Fruit fly (Drosophila melanogaster) Kc167 (cell line): ENCODE data around the gene Arpc2.

Experiments used
- Myc ChIP-seq: fragments of >200 bp; optimal IDR thresholded peaks from 2 replicates; lab custom pipeline; 2017; ENCODE audit warnings: missing external identifiers
- Sin3A ChIP-seq: fragments of >200 bp; optimal IDR thresholded peaks from 2 replicates; lab custom pipeline; 2018; ENCODE audit warnings: missing external identifiers
- h ChIP-seq: fragments of >200 bp; optimal IDR thresholded peaks from 3 replicates; lab custom pipeline; 2018; ENCODE audit warnings: missing external identifiers
- psq ChIP-seq: fragments of >200 bp; optimal IDR thresholded peaks from 2 replicates; lab custom pipeline; 2017; ENCODE audit warnings: missing external identifiers

DNA sequence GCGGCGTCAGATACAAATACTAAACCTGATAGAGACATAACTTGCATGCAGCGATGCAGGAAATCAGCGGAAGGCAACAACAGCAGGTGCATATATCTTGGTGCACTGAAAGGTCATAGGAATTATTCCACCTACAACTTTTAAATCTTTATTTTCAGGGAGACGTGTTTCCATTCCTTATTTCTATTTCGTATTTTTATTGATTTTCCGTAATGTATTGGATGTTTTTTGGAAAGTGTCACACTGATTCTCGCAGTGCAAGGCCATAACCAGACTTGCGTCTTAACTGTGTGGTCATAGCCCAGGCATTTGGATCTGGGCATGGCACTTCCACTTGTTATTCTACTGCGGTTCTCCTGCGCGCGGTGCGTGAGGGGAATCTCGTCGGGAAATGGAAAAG lies 45.4 kb upstream of the Arpc2 start:
- TF ChIP-seq Sin3A (lab: Kevin White, UChicago) (no peak), psq (lab: Kevin White, UChicago) (no peak), Myc (lab: Kevin White, UChicago) (no peak), h (lab: Kevin White, UChicago) (no peak)
